Worm (Caenorhabditis elegans) whole organism, young adult: ENCODE results near the gene C56A3.5.

Experiments used
- B0261.1 ChIP-seq: sonication (generic microtip); optimal IDR thresholded peaks from 2 replicates; lab custom pipeline; 2016; ENCODE audit warnings: mild to moderate bottlenecking, missing genetic modification characterization, moderate library complexity, missing compliant biosample characterization
- D2030.7 ChIP-seq: fragments of 200-800 bp; sonication (Bioruptor generic); IDR thresholded peaks from 2 replicates; pipeline ENCODE4 v1.3.6; 2022; ENCODE audit warnings: missing genetic modification reagents, missing genetic modification characterization, missing compliant biosample characterization
- F22D6.2 ChIP-seq: sonication (generic microtip); optimal IDR thresholded peaks from 2 replicates; lab custom pipeline; 2016; ENCODE audit warnings: mild to moderate bottlenecking, missing genetic modification characterization, missing compliant biosample characterization
- F23B12.7 ChIP-seq: sonication (generic microtip); optimal IDR thresholded peaks from 2 replicates; lab custom pipeline; 2017; ENCODE audit warnings: missing genetic modification characterization, mild to moderate bottlenecking, missing compliant biosample characterization, antibody characterized with exemption, moderate library complexity; ENCODE audit not compliant: insufficient read depth
- K12H6.12 ChIP-seq: fragments of 200-800 bp; sonication (Bioruptor generic); optimal IDR thresholded peaks from 2 replicates; lab custom pipeline; 2018; ENCODE audit warnings: mild to moderate bottlenecking, missing genetic modification characterization, missing compliant biosample characterization
- T26A5.8 ChIP-seq: sonication (generic microtip); optimal IDR thresholded peaks from 2 replicates; lab custom pipeline; 2016; ENCODE audit warnings: missing genetic modification characterization, missing compliant biosample characterization
- Y67H2A.10 ChIP-seq: fragments of 200-800 bp; sonication (Bioruptor generic); conservative IDR thresholded peaks from 2 replicates; pipeline ENCODE4 v1.3.6; 2022; ENCODE audit warnings: missing genetic modification reagents, missing genetic modification characterization, missing compliant biosample characterization
- aptf-2 ChIP-seq: fragments of 200-800 bp; sonication (Bioruptor generic); conservative IDR thresholded peaks from 2 replicates; pipeline ENCODE4 v1.3.6; 2022; ENCODE audit warnings: missing genetic modification reagents, missing genetic modification characterization, missing compliant biosample characterization
- athp-1 ChIP-seq: sonication (generic microtip); optimal IDR thresholded peaks from 2 replicates; lab custom pipeline; 2017; ENCODE audit warnings: mild to moderate bottlenecking, missing genetic modification characterization, missing compliant biosample characterization
- attf-3 ChIP-seq: fragments of 200-800 bp; sonication (Bioruptor generic); conservative IDR thresholded peaks from 2 replicates; pipeline ENCODE4 v1.3.6; 2022; ENCODE audit warnings: missing genetic modification reagents, missing genetic modification characterization, missing compliant biosample characterization
- bed-1 ChIP-seq: fragments of 200-800 bp; sonication (Bioruptor generic); IDR thresholded peaks from 2 replicates; pipeline ENCODE4 v1.3.6; 2022; ENCODE audit warnings: missing genetic modification reagents, missing genetic modification characterization, missing compliant biosample characterization
- bed-2 ChIP-seq: fragments of 200-800 bp; sonication (Bioruptor generic); IDR thresholded peaks from 2 replicates; pipeline ENCODE4 v1.3.6; 2022; ENCODE audit warnings: missing genetic modification reagents, missing genetic modification characterization, missing compliant biosample characterization
- cebp-2 ChIP-seq: fragments of 200-800 bp; sonication (Bioruptor generic); IDR thresholded peaks from 2 replicates; pipeline ENCODE4 v1.3.6; 2022; ENCODE audit warnings: missing genetic modification characterization, missing compliant biosample characterization
- ceh-100 ChIP-seq: fragments of 200-800 bp; sonication (Bioruptor generic); IDR thresholded peaks from 2 replicates; pipeline ENCODE4 v1.3.6; 2022; ENCODE audit warnings: missing genetic modification reagents, missing genetic modification characterization, missing compliant biosample characterization
- chd-7 ChIP-seq: sonication (generic microtip); optimal IDR thresholded peaks from 2 replicates; lab custom pipeline; 2016; ENCODE audit warnings: mild to moderate bottlenecking, missing genetic modification characterization, moderate library complexity, missing compliant biosample characterization
- dox-1 ChIP-seq: fragments of 200-800 bp; sonication (Bioruptor generic); IDR thresholded peaks from 2 replicates; pipeline ENCODE4 v1.3.6; 2022; ENCODE audit warnings: missing genetic modification reagents, missing genetic modification characterization, missing compliant biosample characterization
- egl-18 ChIP-seq: fragments of 200-800 bp; sonication (Bioruptor generic); IDR thresholded peaks from 2 replicates; pipeline ENCODE4 v1.3.6; 2022; ENCODE audit warnings: missing genetic modification reagents, missing genetic modification characterization, missing compliant biosample characterization
- egrh-3 ChIP-seq: fragments of 200-800 bp; sonication (Bioruptor generic); IDR thresholded peaks from 2 replicates; pipeline ENCODE4 v1.3.6; 2022; ENCODE audit warnings: missing genetic modification reagents, missing genetic modification characterization, missing compliant biosample characterization
- ets-4 ChIP-seq: fragments of 200-800 bp; sonication (Bioruptor generic); optimal IDR thresholded peaks from 2 replicates; lab custom pipeline; 2018; ENCODE audit warnings: mild to moderate bottlenecking, missing genetic modification characterization, missing compliant biosample characterization
- gei-17 ChIP-seq: fragments of 200-800 bp; sonication (Bioruptor generic); optimal IDR thresholded peaks from 2 replicates; lab custom pipeline; 2018; ENCODE audit warnings: mild to moderate bottlenecking, missing genetic modification characterization, missing compliant biosample characterization
- him-1 ChIP-seq: sonication (generic microtip); optimal IDR thresholded peaks from 2 replicates; lab custom pipeline; 2016; ENCODE audit warnings: missing genotype, missing genetic modification reagents, missing genetic modification characterization, missing compliant biosample characterization
- hmg-1.2 ChIP-seq: fragments of 200-800 bp; sonication (Bioruptor generic); IDR thresholded peaks from 2 replicates; pipeline ENCODE4 v1.3.6; 2022; ENCODE audit warnings: missing genetic modification reagents, missing genetic modification characterization, missing compliant biosample characterization
- hmg-20 ChIP-seq: fragments of 200-800 bp; sonication (Bioruptor generic); IDR thresholded peaks from 2 replicates; pipeline ENCODE4 v1.3.6; 2022; ENCODE audit warnings: missing genetic modification reagents, missing genetic modification characterization, missing compliant biosample characterization
- hsf-1 ChIP-seq: fragments of 200-800 bp; sonication (Bioruptor generic); IDR thresholded peaks from 2 replicates; pipeline ENCODE4 v1.3.6; 2022; ENCODE audit warnings: missing genetic modification reagents, missing genetic modification characterization, missing compliant biosample characterization
- lag-1 ChIP-seq: fragments of 200-800 bp; sonication (Bioruptor generic); IDR thresholded peaks from 2 replicates; pipeline ENCODE4 v1.3.6; 2022; ENCODE audit warnings: missing genetic modification reagents, missing genetic modification characterization, missing compliant biosample characterization
- lin-35 ChIP-seq, 3 experiments: fragments of 150-350 bp in 2 of 3; sonication (generic microtip) in 1 of 3; optimal IDR thresholded peaks; 2 replicates each; lab custom pipeline; 2014 to 2018; ENCODE audit warnings: missing biosample characterization in 3 of 3, missing genetic modification characterization in 3 of 3, missing genetic modification reagents in 3 of 3
- lir-1 ChIP-seq: fragments of 200-800 bp; sonication (Bioruptor generic); conservative IDR thresholded peaks from 2 replicates; pipeline ENCODE4 v1.3.6; 2022; ENCODE audit warnings: missing genetic modification reagents, missing genetic modification characterization, missing compliant biosample characterization
- lsl-1 ChIP-seq: fragments of 200-800 bp; sonication (Bioruptor generic); optimal IDR thresholded peaks from 2 replicates; lab custom pipeline; 2018; ENCODE audit warnings: mild to moderate bottlenecking, missing genetic modification characterization, moderate library complexity, missing compliant biosample characterization
- mcd-1 ChIP-seq: fragments of 200-800 bp; sonication (Bioruptor generic); IDR thresholded peaks from 2 replicates; pipeline ENCODE4 v1.3.6; 2022; ENCODE audit warnings: missing genetic modification reagents, missing genetic modification characterization, missing compliant biosample characterization
- mes-4 ChIP-seq: sonication (generic microtip); optimal IDR thresholded peaks from 2 replicates; lab custom pipeline; 2016; ENCODE audit warnings: missing genotype, missing genetic modification characterization, missing compliant biosample characterization
- nfya-1 ChIP-seq: sonication (generic microtip); optimal IDR thresholded peaks from 2 replicates; lab custom pipeline; 2017; ENCODE audit warnings: antibody characterized with exemption, missing compliant biosample characterization, missing genetic modification characterization, borderline replicate concordance; ENCODE audit not compliant: insufficient read depth
- nfya-2 ChIP-seq: fragments of 200-800 bp; sonication (Bioruptor generic); IDR thresholded peaks from 2 replicates; pipeline ENCODE4 v1.3.6; 2022; ENCODE audit warnings: missing genetic modification reagents, missing genetic modification characterization, missing compliant biosample characterization
- nfyb-1 ChIP-seq: fragments of 200-800 bp; sonication (Bioruptor generic); IDR thresholded peaks from 2 replicates; pipeline ENCODE4 v1.3.6; 2022; ENCODE audit warnings: missing genetic modification reagents, missing genetic modification characterization, missing compliant biosample characterization
- nhr-27 ChIP-seq: fragments of 200-800 bp; sonication (Bioruptor generic); optimal IDR thresholded peaks from 2 replicates; lab custom pipeline; 2018; ENCODE audit warnings: mild to moderate bottlenecking, missing genetic modification characterization, moderate library complexity, missing compliant biosample characterization
- nhr-90 ChIP-seq: sonication (generic microtip); optimal IDR thresholded peaks from 2 replicates; lab custom pipeline; 2016; ENCODE audit warnings: missing genotype, mild to moderate bottlenecking, missing genetic modification characterization, missing compliant biosample characterization
- sdz-38 ChIP-seq: sonication (generic microtip); optimal IDR thresholded peaks from 2 replicates; lab custom pipeline; 2016; ENCODE audit warnings: missing genotype, missing genetic modification characterization, missing compliant biosample characterization
- snpc-4 ChIP-seq, 5 experiments: fragments of 150-350 bp in 1 of 5; sonication (generic microtip) in 4 of 5; optimal IDR thresholded peaks; 2 replicates each; lab custom pipeline; 2014 to 2018; ENCODE audit warnings: missing genetic modification characterization in 5 of 5, missing biosample characterization in 3 of 5, antibody characterized with exemption in 2 of 5, mild to moderate bottlenecking in 2 of 5, missing compliant biosample characterization in 2 of 5, missing genotype in 2 of 5, moderate library complexity in 2 of 5, missing genetic modification reagents in 1 of 5
- tbp1 ChIP-seq: fragments of 200-800 bp; sonication (Bioruptor generic); optimal IDR thresholded peaks from 2 replicates; lab custom pipeline; 2018; ENCODE audit warnings: mild to moderate bottlenecking, missing genetic modification characterization, missing compliant biosample characterization
- unc-62 ChIP-seq: fragments of 150-350 bp; optimal IDR thresholded peaks from 2 replicates; lab custom pipeline; 2014; ENCODE audit warnings: missing biosample characterization, missing genetic modification reagents, missing genetic modification characterization
- zfh-2 ChIP-seq: fragments of 200-800 bp; sonication (Bioruptor generic); conservative IDR thresholded peaks from 2 replicates; pipeline ENCODE4 v1.3.6; 2022; ENCODE audit warnings: missing genetic modification reagents, missing genetic modification characterization, missing compliant biosample characterization
- ztf-22 ChIP-seq: fragments of 200-800 bp; sonication (Bioruptor generic); optimal IDR thresholded peaks from 2 replicates; lab custom pipeline; 2018; ENCODE audit warnings: mild to moderate bottlenecking, missing genetic modification characterization, moderate library complexity, missing compliant biosample characterization
- ztf-26 ChIP-seq: sonication (generic microtip); optimal IDR thresholded peaks from 2 replicates; lab custom pipeline; 2017; ENCODE audit warnings: missing genetic modification characterization, missing compliant biosample characterization
- ztf-3 ChIP-seq: fragments of 200-800 bp; sonication (Bioruptor generic); optimal IDR thresholded peaks from 2 replicates; lab custom pipeline; 2018; ENCODE audit warnings: mild to moderate bottlenecking, missing genetic modification characterization, missing compliant biosample characterization

Gene C56A3.5

ce11 chrV:13559978-13560377 is 8.2 kb downstream of the C56A3.5 start, which contains the start of gene C56A3.8:
C56A3.8 (plus strand) TSS chrV:13560278.
- no peak for TF ChIP-seq bed-2
- TF ChIP-seq D2030.7 (GFP tag; lab: Robert Waterston, UW), result peak; percentile 38; the same call in 1 of the 2 replicates
- no peak for TF ChIP-seq nfya-2
- TF ChIP-seq lsl-1 (GFP tag; lab: Kevin White, UChicago), result peak; percentile 84

- no peak for TF ChIP-seq ztf-3 (GFP tag; lab: Kevin White, UChicago)
- TF ChIP-seq egrh-3 (GFP tag; lab: Robert Waterston, UW), result peak; percentile 66
- TF ChIP-seq nfya-1, result no peak
- peak; percentile 82 for TF ChIP-seq zfh-2
- TF ChIP-seq egl-18 (GFP tag; lab: Robert Waterston, UW), result no peak
Measured at ce11 chrV:13562748-13563147, 11.0 kb downstream of the C56A3.5 start.

ce11 chrV:13563841-13564240 is 12.1 kb downstream of the C56A3.5 start, which contains the start of gene grl-17:
grl-17 (minus strand) TSS chrV:13563941.
- no peak for TF ChIP-seq Y67H2A.10 (GFP tag; lab: Robert Waterston, UW)
- no peak for TF ChIP-seq mcd-1 (GFP tag; lab: Robert Waterston, UW)
- TF ChIP-seq ets-4 (GFP tag; lab: Kevin White, UChicago), result no peak
- no peak for TF ChIP-seq D2030.7 (GFP tag; lab: Robert Waterston, UW)
- no peak for TF ChIP-seq nhr-27 (tag; lab: Kevin White, UChicago)
- no peak for TF ChIP-seq snpc-4 (GFP tag; optimal IDR thresholded peaks at IDR 0.05; lab: Kevin White, UChicago)
- no peak for TF ChIP-seq snpc-4 (tag; optimal IDR thresholded peaks at IDR 0.05; lab: Kevin White, UChicago)
- TF ChIP-seq hmg-20 (GFP tag; lab: Robert Waterston, UW), result no peak
- TF ChIP-seq aptf-2 (GFP tag; lab: Robert Waterston, UW), result no peak
- TF ChIP-seq lin-35 (GFP tag; optimal IDR thresholded peaks at IDR 0.05; lab: Kevin White, UChicago), result no peak
- no peak for TF ChIP-seq hmg-1.2 (GFP tag; lab: Robert Waterston, UW)
- TF ChIP-seq nfyb-1 (GFP tag; lab: Robert Waterston, UW), result no peak

ce11 chrV:13565197-13565596 is 13.4 kb downstream of the C56A3.5 start:
- TF ChIP-seq B0261.1 (tag; lab: Kevin White, UChicago) (no peak), bed-1 (GFP tag; lab: Robert Waterston, UW) (no peak), hsf-1 (GFP tag; lab: Robert Waterston, UW) (peak; percentile 9; the same call in 1 of the 2 replicates), tbp1 (peak; percentile 68), ceh-100 (GFP tag; lab: Robert Waterston, UW) (0 out of 2 replicates have a peak, but pooled peaks have one; percentile 22), gei-17 (GFP tag; lab: Kevin White, UChicago) (peak; percentile 34), unc-62 (GFP tag; lab: Kevin White, UChicago) (no peak), lag-1 (GFP tag; lab: Robert Waterston, UW) (no peak), him-1 (tag; lab: Kevin White, UChicago) (no peak), F23B12.7 (peak; percentile 13), zfh-2 (no peak; the same call in 1 of the 2 replicates), T26A5.8 (tag; lab: Kevin White, UChicago) (no peak), F22D6.2 (tag; lab: Kevin White, UChicago) (peak; percentile 65), athp-1 (peak; percentile 86), chd-7 (tag; lab: Kevin White, UChicago) (peak; percentile 81), sdz-38 (no peak), lir-1 (peak; percentile 57; the same call in 1 of the 2 replicates), nhr-90 (tag; lab: Kevin White, UChicago) (peak; percentile 56), K12H6.12 (tag; lab: Kevin White, UChicago) (peak; percentile 34), cebp-2 (GFP tag; lab: Robert Waterston, UW) (no peak), ztf-22 (GFP tag; lab: Kevin White, UChicago) (peak; percentile 5), ztf-26 (tag; lab: Kevin White, UChicago) (peak; percentile 67), mes-4 (tag; lab: Kevin White, UChicago) (no peak), dox-1 (GFP tag; lab: Robert Waterston, UW) (peak; percentile 83), lin-35 (GFP tag; optimal IDR thresholded peaks at IDR 0.05; lab: Kevin White, UChicago) (peak in 1 of 3 experiments; percentile 35), attf-3 (0 out of 2 replicates have a peak, but pooled peaks have one; percentile 36), nfyb-1 (GFP tag; lab: Robert Waterston, UW) (peak; percentile 80)
